Fruit fly (Drosophila melanogaster) S2 (cell line): ENCODE data around the gene CG31211.

Source experiments
- CG8478 ChIP-seq: fragments of >200 bp; optimal IDR thresholded peaks from 2 replicates; lab custom pipeline; 2018
- CTCF ChIP-seq, 2 experiments: fragments of >200 bp; optimal IDR thresholded peaks; 2 replicates each; lab custom pipeline; 2018

The CG31211 gene

dm6 chr3R:11982547-11982946 lies 33.1 kb downstream of the CG31211 start:
- TF ChIP-seq CTCF (optimal IDR thresholded peaks at IDR 0.05; lab: Kevin White, UChicago) (no peak), CG8478 (lab: Kevin White, UChicago) (no peak)

- TF ChIP-seq CG8478 (lab: Kevin White, UChicago) (no peak), CTCF (optimal IDR thresholded peaks at IDR 0.05; lab: Kevin White, UChicago) (no peak)
These were observed 35.0 kb downstream of the CG31211 start, which contains the start of gene CG3397 for dm6 chr3R:11984441-11984840. TSS of gene CG3397 (minus strand) at chr3R:11984541.

- TF ChIP-seq CG8478 (lab: Kevin White, UChicago) (no peak), CTCF (optimal IDR thresholded peaks at IDR 0.05; lab: Kevin White, UChicago) (no peak)
These were observed 35.4 kb downstream of the CG31211 start for dm6 chr3R:11984862-11985261.

- TF ChIP-seq CG8478 (lab: Kevin White, UChicago) (no peak), CTCF (optimal IDR thresholded peaks at IDR 0.05; lab: Kevin White, UChicago) (no peak)
These were observed 39.7 kb downstream of the CG31211 start for dm6 chr3R:11989206-11989605.

- TF ChIP-seq CG8478 (lab: Kevin White, UChicago) (no peak), CTCF (optimal IDR thresholded peaks at IDR 0.05; lab: Kevin White, UChicago) (no peak)
These were observed 40.5 kb downstream of the CG31211 start for dm6 chr3R:11989996-11990395.

- TF ChIP-seq CTCF (optimal IDR thresholded peaks at IDR 0.05; lab: Kevin White, UChicago) (no peak), CG8478 (lab: Kevin White, UChicago) (no peak)
These were observed 42.2 kb downstream of the CG31211 start for dm6 chr3R:11991538-11992164.

- TF ChIP-seq CG8478 (lab: Kevin White, UChicago) (no peak), CTCF (optimal IDR thresholded peaks at IDR 0.05; lab: Kevin White, UChicago) (no peak)
These were observed 43.6 kb downstream of the CG31211 start, which contains the start of gene mfas for dm6 chr3R:11992934-11993670. TSS of gene mfas (minus strand) at chr3R:11993315.

dm6 chr3R:11998130-11998529 lies 48.6 kb downstream of the CG31211 start:
- TF ChIP-seq CTCF (optimal IDR thresholded peaks at IDR 0.05; lab: Kevin White, UChicago), result no peak
- TF ChIP-seq CG8478 (lab: Kevin White, UChicago), result no peak

- no peak for TF ChIP-seq CTCF (optimal IDR thresholded peaks at IDR 0.05; lab: Kevin White, UChicago)
- TF ChIP-seq CG8478 (lab: Kevin White, UChicago), result no peak
These were observed 49.6 kb downstream of the CG31211 start, which contains the start of gene Ect3 for dm6 chr3R:11999074-11999473. TSS of gene Ect3 (plus strand) at chr3R:11999278.
